Worm (Caenorhabditis elegans): ENCODE data around the gene T16G1.4.

DNA sequence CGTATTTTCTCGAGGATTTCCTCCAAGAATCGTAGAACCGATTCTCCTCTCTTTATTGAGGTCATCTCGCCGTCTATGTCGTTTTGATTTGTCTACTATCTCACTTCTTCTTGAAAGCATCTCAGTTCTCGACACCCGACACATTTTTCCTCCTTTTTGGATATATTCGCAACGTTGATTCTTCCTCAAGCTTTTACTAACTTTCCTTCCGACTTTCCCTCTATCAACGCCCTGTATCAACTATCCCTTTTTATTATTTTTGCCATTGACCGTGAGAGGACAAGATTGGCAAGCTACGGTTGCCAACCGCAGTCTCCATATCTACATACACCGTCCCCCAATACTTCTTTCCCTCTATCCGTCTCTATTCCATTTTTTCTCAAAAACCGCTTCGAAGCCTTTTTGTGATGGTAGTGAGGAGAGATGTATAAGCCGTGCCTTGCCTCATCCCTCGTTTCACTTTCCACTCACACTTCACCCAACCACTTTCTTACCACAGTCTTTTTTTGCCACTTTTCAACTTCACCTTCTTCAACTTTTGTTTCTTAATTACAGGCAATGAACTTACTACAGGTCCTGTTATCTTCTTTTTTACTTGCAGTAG lies 12.6 kb downstream of the T16G1.4 start, which contains the start of gene T16G1.2:
- no peak for TF ChIP-seq lim-6 (tag; optimal IDR thresholded peaks at IDR 0.05)
- TF ChIP-seq rnt-1 (tag; optimal IDR thresholded peaks at IDR 0.05), result no peak
- no peak for TF ChIP-seq sox-4 (tag; optimal IDR thresholded peaks at IDR 0.05)
- TF ChIP-seq pha-4 (tag; optimal IDR thresholded peaks at IDR 0.05), result no peak
- no peak for TF ChIP-seq ceh-48 (tag; optimal IDR thresholded peaks at IDR 0.05)
- no peak for TF ChIP-seq ahr-1 (tag; optimal IDR thresholded peaks at IDR 0.05)
- TF ChIP-seq ama-1 (optimal IDR thresholded peaks at IDR 0.05), result no peak
- TF ChIP-seq unc-86 (tag; optimal IDR thresholded peaks at IDR 0.05), result no peak
- TF ChIP-seq che-1 (tag; optimal IDR thresholded peaks at IDR 0.05), result no peak
- TF ChIP-seq fkh-10 (GFP tag; optimal IDR thresholded peaks at IDR 0.05), result no peak

All from whole organism, late embryonic.